Worm (Caenorhabditis elegans) whole organism, L1 larva: Measurements from ENCODE around the gene F20D1.22.

Experiments used
- C16A3.4 ChIP-seq: fragments of 150-350 bp; optimal IDR thresholded peaks from 2 replicates; lab custom pipeline; 2014; ENCODE audit warnings: missing biosample characterization, missing genetic modification characterization
- alr-1 ChIP-seq: fragments of 200-800 bp; sonication (Bioruptor generic); optimal IDR thresholded peaks from 2 replicates; lab custom pipeline; 2018; ENCODE audit warnings: borderline replicate concordance, mild to moderate bottlenecking, missing genetic modification characterization, missing compliant biosample characterization
- aly-2 ChIP-seq: fragments of 150-350 bp; optimal IDR thresholded peaks from 2 replicates; lab custom pipeline; 2014; ENCODE audit warnings: missing biosample characterization, missing genetic modification characterization
- blmp-1 ChIP-seq: fragments of 150-350 bp; optimal IDR thresholded peaks from 2 replicates; lab custom pipeline; 2014; ENCODE audit warnings: missing biosample characterization, missing genetic modification characterization
- ceh-82 ChIP-seq, 3 experiments: fragments of 150-350 bp in 1 of 3; sonication (generic microtip) in 2 of 3; optimal IDR thresholded peaks; 2 replicates each; lab custom pipeline; 2014 to 2017; ENCODE audit warnings: missing biosample characterization in 3 of 3, missing genetic modification characterization in 3 of 3
- dpl-1 ChIP-seq, 3 experiments: fragments of 150-350 bp in 2 of 3; sonication (generic microtip) in 1 of 3; optimal IDR thresholded peaks; 2 replicates each; lab custom pipeline; 2014 to 2017; ENCODE audit warnings: missing biosample characterization in 3 of 3, missing genetic modification characterization in 3 of 3, missing genetic modification reagents in 3 of 3
- dsc-1 ChIP-seq: sonication (generic microtip); optimal IDR thresholded peaks from 2 replicates; lab custom pipeline; 2016; ENCODE audit warnings: mild to moderate bottlenecking, missing genetic modification characterization, missing compliant biosample characterization
- efl-1 ChIP-seq, 4 experiments: fragments of 150-350 bp; optimal IDR thresholded peaks in 3 of 4; peaks in 1 of 4; 1 replicate in 1 of 4; 2 replicates in 3 of 4; lab custom pipeline; 2014; ENCODE audit warnings: missing biosample characterization in 2 of 4, missing genetic modification characterization in 2 of 4, missing genetic modification reagents in 2 of 4
- egl-13 ChIP-seq: sonication (generic microtip); optimal IDR thresholded peaks from 2 replicates; lab custom pipeline; 2016; ENCODE audit warnings: missing genotype, missing genetic modification reagents, missing genetic modification characterization, missing compliant biosample characterization
- elt-3 ChIP-seq, 6 experiments: fragments of 150-350 bp in 1 of 6; sonication (generic microtip); optimal IDR thresholded peaks; 2 replicates each; lab custom pipeline; 2017 to 2018; ENCODE audit warnings: missing biosample characterization in 6 of 6, missing genetic modification characterization in 6 of 6, inconsistent platforms in 1 of 6
- fkh-10 ChIP-seq: sonication (generic microtip); optimal IDR thresholded peaks from 2 replicates; lab custom pipeline; 2017; ENCODE audit warnings: missing biosample characterization, missing genetic modification reagents, missing genetic modification characterization
- fkh-4 ChIP-seq: sonication (generic microtip); optimal IDR thresholded peaks from 2 replicates; lab custom pipeline; 2016; ENCODE audit warnings: missing compliant biosample characterization, missing genetic modification characterization, borderline replicate concordance
- fkh-8 ChIP-seq: sonication (generic microtip); optimal IDR thresholded peaks from 2 replicates; lab custom pipeline; 2016; ENCODE audit warnings: mild to moderate bottlenecking, missing genetic modification characterization, missing compliant biosample characterization
- fos-1 ChIP-seq: fragments of 150-350 bp; optimal IDR thresholded peaks from 2 replicates; lab custom pipeline; 2014; ENCODE audit warnings: missing biosample characterization, missing genetic modification characterization
- hlh-17 ChIP-seq: fragments of 200-800 bp; sonication (Bioruptor generic); optimal IDR thresholded peaks from 2 replicates; lab custom pipeline; 2018; ENCODE audit warnings: missing genetic modification characterization, mild to moderate bottlenecking, missing compliant biosample characterization, moderate library complexity, borderline replicate concordance
- lin-15B ChIP-seq: fragments of 150-350 bp; sonication (generic microtip); optimal IDR thresholded peaks from 3 replicates; lab custom pipeline; 2014; ENCODE audit warnings: missing biosample characterization, missing genetic modification characterization
- lin-35 ChIP-seq, 2 experiments: fragments of 150-350 bp; optimal IDR thresholded peaks; 2 replicates each; lab custom pipeline; 2014; ENCODE audit warnings: missing biosample characterization in 2 of 2, missing genetic modification characterization in 2 of 2, missing genetic modification reagents in 2 of 2
- mab-9 ChIP-seq: fragments of 200-800 bp; sonication (Bioruptor generic); IDR thresholded peaks from 2 replicates; pipeline ENCODE4 v1.3.6; 2022; ENCODE audit warnings: missing genetic modification reagents, missing genetic modification characterization, missing compliant biosample characterization
- mdl-1 ChIP-seq, 2 experiments: fragments of 150-350 bp; optimal IDR thresholded peaks; 2 replicates each; lab custom pipeline; 2014 to 2017; ENCODE audit warnings: missing biosample characterization in 2 of 2, missing genetic modification characterization in 2 of 2, inconsistent platforms in 1 of 2
- nhr-19 ChIP-seq: fragments of 200-800 bp; sonication (Bioruptor generic); conservative IDR thresholded peaks from 2 replicates; pipeline ENCODE4 v1.3.6; 2022; ENCODE audit warnings: missing genetic modification characterization, missing compliant biosample characterization
- nhr-28 ChIP-seq: fragments of 150-350 bp; optimal IDR thresholded peaks from 2 replicates; lab custom pipeline; 2014; ENCODE audit warnings: missing biosample characterization, missing genetic modification characterization
- nhr-85 ChIP-seq: sonication (generic microtip); peaks from one replicate; lab custom pipeline; 2016; ENCODE audit warnings: missing genetic modification characterization, inconsistent platforms, missing compliant biosample characterization
- pax-3 ChIP-seq: fragments of 200-800 bp; sonication (Bioruptor generic); optimal IDR thresholded peaks from 2 replicates; lab custom pipeline; 2018; ENCODE audit warnings: mild to moderate bottlenecking, missing genetic modification characterization, moderate library complexity, missing compliant biosample characterization
- skn-1 ChIP-seq: fragments of 150-350 bp; optimal IDR thresholded peaks from 2 replicates; lab custom pipeline; 2014; ENCODE audit warnings: missing biosample characterization, missing genetic modification characterization
- swsn-7 ChIP-seq: sonication (generic microtip); optimal IDR thresholded peaks from 2 replicates; lab custom pipeline; 2016; ENCODE audit warnings: missing genetic modification characterization, missing compliant biosample characterization
- tbx-2 ChIP-seq: sonication (generic microtip); optimal IDR thresholded peaks from 2 replicates; lab custom pipeline; 2016; ENCODE audit warnings: missing genetic modification characterization, missing compliant biosample characterization
- tlp-1 ChIP-seq: fragments of 150-350 bp; optimal IDR thresholded peaks from 2 replicates; lab custom pipeline; 2014; ENCODE audit warnings: missing biosample characterization, missing genetic modification characterization
- unc-130 ChIP-seq: fragments of 150-350 bp; optimal IDR thresholded peaks from 2 replicates; lab custom pipeline; 2017; ENCODE audit warnings: missing biosample characterization, missing genetic modification characterization, inconsistent platforms
- unc-98 ChIP-seq: fragments of 200-800 bp; sonication (Bioruptor generic); IDR thresholded peaks from 2 replicates; pipeline ENCODE4 v1.3.6; 2022; ENCODE audit warnings: missing genetic modification characterization, missing compliant biosample characterization
- xbp-1 ChIP-seq: sonication (generic microtip); optimal IDR thresholded peaks from 2 replicates; lab custom pipeline; 2016; ENCODE audit warnings: missing genetic modification characterization, missing compliant biosample characterization
- zag-1 ChIP-seq: fragments of 150-350 bp; optimal IDR thresholded peaks from 2 replicates; lab custom pipeline; 2014; ENCODE audit warnings: missing biosample characterization, missing genetic modification characterization
- ztf-11 ChIP-seq, 2 experiments: sonication (generic microtip); optimal IDR thresholded peaks; 2 replicates each; lab custom pipeline; 2016 to 2017; ENCODE audit warnings: missing genetic modification characterization in 2 of 2, missing biosample characterization in 1 of 2, missing compliant biosample characterization in 1 of 2

The F20D1.22 gene

DNA sequence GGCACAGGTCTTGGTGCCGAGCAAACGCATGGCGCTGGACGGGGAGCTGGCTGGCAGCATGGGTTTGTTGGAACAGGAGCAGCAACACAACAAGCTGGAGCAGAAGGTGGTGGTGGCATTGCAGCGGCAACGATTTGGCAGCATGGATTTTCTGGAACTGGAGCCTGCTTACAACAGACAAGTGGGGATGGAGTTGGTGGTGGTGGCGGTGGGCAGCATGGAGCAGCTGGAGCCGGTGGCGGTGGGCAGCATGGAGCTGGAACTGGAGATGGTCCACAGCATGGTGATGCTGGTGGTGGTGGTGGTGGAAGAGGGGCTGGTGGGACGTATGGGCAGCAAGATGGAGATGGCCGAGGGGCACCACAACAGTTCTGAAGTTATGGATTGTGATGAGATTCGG, 5.8 kb upstream of the F20D1.22 start:
- TF ChIP-seq lin-35 (GFP tag; optimal IDR thresholded peaks at IDR 0.05; lab: Kevin White, UChicago): no peak
- no peak for TF ChIP-seq xbp-1 (tag; lab: Kevin White, UChicago)
- TF ChIP-seq fos-1 (tag; lab: Kevin White, UChicago): no peak
- no peak for TF ChIP-seq nhr-19 (GFP tag; lab: Robert Waterston, UW)
- TF ChIP-seq unc-130 (tag; lab: Kevin White, UChicago): no peak
- no peak for TF ChIP-seq mdl-1 (tag; optimal IDR thresholded peaks at IDR 0.05; lab: Kevin White, UChicago)
- TF ChIP-seq ztf-11 (tag; optimal IDR thresholded peaks at IDR 0.05; lab: Kevin White, UChicago): no peak
- no peak for TF ChIP-seq alr-1 (tag; lab: Kevin White, UChicago)
- TF ChIP-seq fkh-10 (GFP tag; lab: Kevin White, UChicago): no peak
- no peak for TF ChIP-seq swsn-7
- no peak for TF ChIP-seq dsc-1
- no peak for TF ChIP-seq unc-98 (GFP tag; lab: Robert Waterston, UW)
- no peak for TF ChIP-seq blmp-1 (tag; lab: Kevin White, UChicago)
- no peak for TF ChIP-seq aly-2
- no peak for TF ChIP-seq skn-1 (tag; lab: Kevin White, UChicago)
- no peak for TF ChIP-seq hlh-17
- TF ChIP-seq ceh-82 (tag; optimal IDR thresholded peaks at IDR 0.05; lab: Kevin White, UChicago): no peak

- TF ChIP-seq efl-1 (optimal IDR thresholded peaks at IDR 0.05; lab: Kevin White, UChicago) (no peak), efl-1 (GFP tag; optimal IDR thresholded peaks at IDR 0.05 in 1 of 2; lab: Kevin White, UChicago) (peak in 1 of 2 experiments; percentile 84), tlp-1 (no peak)
Measured at ce11 chrX:14961471-14961870, 5.1 kb upstream of the F20D1.22 start, which contains the start of gene idpp-3. TSS of gene idpp-3 (minus strand) at chrX:14961571.

DNA sequence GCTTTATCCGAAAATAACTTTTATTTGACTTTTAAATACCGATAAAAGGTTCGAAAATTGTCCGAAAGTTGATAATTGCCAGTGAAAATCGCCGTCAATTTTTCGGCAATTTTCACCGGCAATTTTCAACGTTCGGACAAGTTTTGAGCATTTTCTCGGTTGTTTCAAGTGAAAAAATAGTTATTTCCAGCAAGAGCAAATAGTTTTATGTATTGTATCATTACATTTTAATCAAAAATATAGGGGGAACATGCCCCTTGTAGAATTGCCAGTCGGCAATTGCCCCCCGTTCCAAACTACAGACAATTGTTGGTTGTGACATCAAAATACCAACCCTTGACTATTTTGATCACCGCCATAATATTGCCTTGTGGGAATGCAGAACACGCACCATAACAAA, 4.2 kb upstream of the F20D1.22 start, which contains the start of gene rgs-10:
Gene rgs-10 (plus strand): TSS at position 301 of the 400 bp plus-strand sequence.
- TF ChIP-seq elt-3 (tag; optimal IDR thresholded peaks at IDR 0.05; lab: Kevin White, UChicago) (no peak), tbx-2 (tag; lab: Kevin White, UChicago) (no peak), lin-15B (tag; lab: Kevin White, UChicago) (no peak), dpl-1 (GFP tag; optimal IDR thresholded peaks at IDR 0.05; lab: Kevin White, UChicago) (no peak), zag-1 (tag; lab: Kevin White, UChicago) (no peak), mab-9 (GFP tag; lab: Robert Waterston, UW) (no peak), efl-1 (optimal IDR thresholded peaks at IDR 0.05; lab: Kevin White, UChicago) (no peak), efl-1 (GFP tag; optimal IDR thresholded peaks at IDR 0.05 in 1 of 2; lab: Kevin White, UChicago) (peak in 1 of 2 experiments; percentile 39)

DNA sequence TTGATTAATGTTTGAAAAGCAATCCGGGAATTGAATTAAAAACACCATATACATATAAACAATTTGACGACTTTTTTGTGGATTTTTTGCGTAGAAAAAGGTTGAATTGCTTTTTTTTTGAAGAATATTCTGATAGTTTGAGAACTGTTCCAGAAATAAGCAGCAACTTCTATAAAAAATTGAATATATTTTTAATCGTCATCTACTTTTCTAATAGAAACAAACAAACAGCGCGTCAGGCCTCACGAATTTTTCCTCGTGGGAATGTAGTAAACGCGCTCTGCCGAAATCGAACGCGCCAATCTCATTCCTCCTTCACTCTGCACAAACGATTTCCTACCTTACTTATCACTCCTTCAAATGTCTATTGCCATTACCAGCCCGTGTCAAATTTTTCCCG, 2.4 kb upstream of the F20D1.22 start, which contains the start of gene rgs-11:
Gene rgs-11 (plus strand): TSS at position 301 of the 400 bp plus-strand sequence.
- no peak for TF ChIP-seq pax-3

DNA sequence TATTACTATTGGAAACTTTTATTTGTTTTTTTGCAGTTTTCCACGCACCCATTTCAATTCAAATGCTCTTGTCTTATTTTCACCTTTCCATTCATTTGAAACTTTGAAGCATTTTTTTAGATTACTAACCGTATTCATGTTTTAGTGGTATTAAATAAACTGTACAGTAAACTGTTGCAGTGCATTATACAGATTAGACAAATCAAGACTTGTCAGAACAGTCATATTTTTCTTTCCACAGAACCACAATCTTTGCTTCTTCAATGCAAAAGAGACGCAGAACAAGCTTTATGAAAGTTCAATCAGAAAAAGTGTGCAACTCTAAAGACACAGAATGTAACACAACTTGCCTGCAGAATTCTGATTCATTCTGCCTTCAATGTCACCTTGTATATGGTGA, 854 bp upstream of the F20D1.22 start, which contains the start of gene F45B8.5:
Gene F45B8.5 (plus strand): TSS at position 301 of the 400 bp plus-strand sequence.
- TF ChIP-seq fkh-4 (tag; lab: Kevin White, UChicago) (no peak), nhr-28 (no peak), C16A3.4 (tag; lab: Kevin White, UChicago) (no peak), nhr-85 (no peak), mdl-1 (tag; optimal IDR thresholded peaks at IDR 0.05; lab: Kevin White, UChicago) (no peak), ceh-82 (tag; optimal IDR thresholded peaks at IDR 0.05; lab: Kevin White, UChicago) (no peak), fkh-8 (tag; lab: Kevin White, UChicago) (no peak)

DNA sequence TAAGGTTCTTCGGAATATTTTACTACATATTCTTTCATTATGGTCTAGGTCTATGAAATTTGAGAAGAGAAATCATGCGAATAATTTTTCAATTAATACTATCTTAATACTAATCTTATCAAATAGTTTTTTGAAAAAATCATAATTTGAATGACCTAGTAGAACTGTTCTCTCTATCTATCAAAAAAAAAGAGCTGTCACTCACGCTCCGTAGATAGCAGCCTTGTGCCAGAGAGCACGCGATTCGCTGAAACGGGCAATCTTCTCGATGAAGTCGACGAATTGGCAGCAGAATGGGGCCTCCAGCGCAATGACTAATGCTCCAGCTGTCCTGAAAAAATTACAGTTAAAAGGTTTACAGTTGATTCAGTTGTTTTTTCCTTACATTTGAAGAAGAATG, 3.0 kb downstream of the F20D1.22 start:
- TF ChIP-seq egl-13: no peak
- TF ChIP-seq alr-1 (tag; lab: Kevin White, UChicago): no peak
